Worm (Caenorhabditis elegans): ENCODE measurements around the gene R11F4.2.

DNA sequence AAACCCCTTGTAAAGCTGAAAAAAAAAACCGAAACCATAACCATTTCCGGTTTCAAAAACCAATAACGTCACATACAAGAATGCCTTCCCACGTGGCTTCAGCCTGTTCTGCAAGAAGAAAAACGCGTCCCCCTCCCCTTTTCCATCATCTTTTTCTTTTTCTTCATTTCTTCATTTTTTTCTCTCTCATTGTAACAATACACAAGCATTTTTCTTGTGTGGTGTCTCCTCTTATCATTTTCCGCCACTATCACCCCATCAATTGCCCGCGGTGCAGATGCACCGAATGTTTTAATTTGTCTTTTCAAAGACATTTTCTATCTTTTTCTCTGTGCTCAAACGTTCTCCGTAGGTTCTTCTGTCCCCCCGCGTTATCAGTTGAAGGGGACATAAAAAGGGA, 6.3 kb downstream of the R11F4.2 start:
- TF ChIP-seq flt-1 (GFP tag; IDR thresholded peaks at IDR 0.05) (no peak), ama-1 (optimal IDR thresholded peaks at IDR 0.05) (no peak), scrt-1 (GFP tag; IDR thresholded peaks at IDR 0.05) (no peak), tbx-11 (GFP tag; IDR thresholded peaks at IDR 0.05) (no peak), F13C5.2 (tag; optimal IDR thresholded peaks at IDR 0.05) (no peak), B0310.2 (tag; optimal IDR thresholded peaks at IDR 0.05) (no peak), ets-7 (tag; optimal IDR thresholded peaks at IDR 0.05) (no peak)
